Fruit fly (Drosophila melanogaster): ENCODE measurements around the gene Imp.

The Imp gene

DNA sequence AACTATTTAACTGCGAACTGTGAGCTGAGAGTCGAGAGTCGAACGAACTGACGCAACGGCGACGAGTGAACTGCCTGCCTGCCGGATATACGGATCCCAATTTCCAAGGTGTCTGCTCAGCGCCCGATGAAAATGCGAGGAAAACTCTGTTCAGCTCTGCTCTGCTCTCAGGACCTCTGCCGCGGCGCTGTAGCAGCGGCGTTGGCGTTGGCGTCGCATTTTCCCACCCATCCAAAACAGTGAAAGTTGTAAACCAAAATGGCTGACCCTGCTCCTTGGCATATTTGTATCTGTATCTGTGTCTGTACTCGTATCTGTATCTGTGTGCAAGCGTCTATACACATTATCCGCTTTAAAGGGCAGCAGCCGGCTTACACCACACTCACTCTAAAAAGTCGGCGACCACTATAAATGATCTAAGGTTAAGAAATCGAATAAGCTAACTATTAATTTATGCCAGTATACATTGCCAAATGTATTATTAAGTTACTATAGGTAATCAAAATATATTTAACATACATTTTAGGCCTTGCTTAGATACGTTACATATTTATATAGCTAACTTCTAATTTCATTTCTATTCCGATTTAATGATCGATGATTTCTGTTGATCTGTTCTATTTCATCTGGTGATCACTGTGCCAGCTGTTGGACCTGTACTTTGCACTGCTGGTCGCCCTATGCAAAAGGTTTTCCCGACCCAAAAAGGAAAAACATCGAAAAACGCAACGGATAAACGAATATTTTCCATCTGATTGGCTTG is 1.2 kb downstream of the Imp start (continued):
- TF ChIP-seq klu (GFP tag; IDR thresholded peaks at IDR 0.05), result no peak
- no peak for TF ChIP-seq slp2 (GFP tag; optimal IDR thresholded peaks at IDR 0.05)
- TF ChIP-seq Sin3A (optimal IDR thresholded peaks at IDR 0.05), result no peak
- no peak for TF ChIP-seq kay (GFP tag; optimal IDR thresholded peaks at IDR 0.05)
- TF ChIP-seq ro (GFP tag; IDR thresholded peaks at IDR 0.05), result no peak
- TF ChIP-seq ewg (GFP tag; optimal IDR thresholded peaks at IDR 0.05), result peak; percentile 48
- no peak for TF ChIP-seq Rfx (GFP tag; IDR thresholded peaks at IDR 0.05)
- TF ChIP-seq CG4328 (GFP tag; optimal IDR thresholded peaks at IDR 0.05), result peak; percentile 53
- peak; percentile 29; the same call in 1 of the 2 replicates for TF ChIP-seq CG10366 (GFP tag; IDR thresholded peaks at IDR 0.05)
- TF ChIP-seq CG15269 (tag; optimal IDR thresholded peaks at IDR 0.05), result peak; percentile 66
- TF ChIP-seq CG3847 (GFP tag; IDR thresholded peaks at IDR 0.05), result 0 out of 2 replicates have a peak, but pooled peaks have one; percentile 31
- TF ChIP-seq eve (GFP tag; optimal IDR thresholded peaks at IDR 0.05), result peak; percentile 39 to 59
- peak; percentile 76 for TF ChIP-seq CG1603 (tag; optimal IDR thresholded peaks at IDR 0.05)
- TF ChIP-seq shn (GFP tag; optimal IDR thresholded peaks at IDR 0.05), result peak; percentile 44
- no peak for TF ChIP-seq CG34422 (GFP tag; IDR thresholded peaks at IDR 0.05)
- no peak for TF ChIP-seq toy (GFP tag; IDR thresholded peaks at IDR 0.05)
- no peak for TF ChIP-seq Rx (GFP tag; IDR thresholded peaks at IDR 0.05)
- TF ChIP-seq CG8359 (GFP tag; optimal IDR thresholded peaks at IDR 0.05; ENCODE audit: borderline replicate concordance), result peak; percentile 16
- no peak for TF ChIP-seq zf30C (GFP tag; optimal IDR thresholded peaks at IDR 0.05)
- no peak for TF ChIP-seq corto (GFP tag; optimal IDR thresholded peaks at IDR 0.05)
- peak; percentile 82 for TF ChIP-seq CG11504 (tag; optimal IDR thresholded peaks at IDR 0.05)
- peak; percentile 35 for TF ChIP-seq Mad (GFP tag; optimal IDR thresholded peaks at IDR 0.05)
- TF ChIP-seq chn (GFP tag; optimal IDR thresholded peaks at IDR 0.05), result no peak
- TF ChIP-seq CG11695 (GFP tag; IDR thresholded peaks at IDR 0.05), result peak; percentile 53; the same call in 1 of the 3 replicates
- TF ChIP-seq CG12391 (tag; optimal IDR thresholded peaks at IDR 0.05), result peak; percentile 89
- TF ChIP-seq salm (tag; optimal IDR thresholded peaks at IDR 0.05), result peak; percentile 40
- no peak for TF ChIP-seq crol (GFP tag; IDR thresholded peaks at IDR 0.05)
- TF ChIP-seq CrebB (tag; optimal IDR thresholded peaks at IDR 0.05), result peak; percentile 38
- TF ChIP-seq Hey (tag; optimal IDR thresholded peaks at IDR 0.05), result no peak
- peak; percentile 53 for TF ChIP-seq oc (tag; optimal IDR thresholded peaks at IDR 0.05)
- no peak for TF ChIP-seq CG3163 (GFP tag; optimal IDR thresholded peaks at IDR 0.05)
- peak; percentile 64 for TF ChIP-seq Spps (tag; optimal IDR thresholded peaks at IDR 0.05)
- TF ChIP-seq btn (GFP tag; optimal IDR thresholded peaks at IDR 0.05), result no peak
- TF ChIP-seq Deaf1 (tag; optimal IDR thresholded peaks at IDR 0.05), result peak; percentile 27
- peak in 1 of 3 experiments; percentile 93 for TF ChIP-seq lola (GFP tag; optimal IDR thresholded peaks at IDR 0.05)
- TF ChIP-seq B-H1 (GFP tag; IDR thresholded peaks at IDR 0.05), result no peak
- TF ChIP-seq ato (GFP tag; IDR thresholded peaks at IDR 0.05; ENCODE audit: partially characterized antibody), result no peak
- TF ChIP-seq ham (GFP tag; IDR thresholded peaks at IDR 0.05), result no peak
- peak; percentile 71 for TF ChIP-seq CG18476 (GFP tag; optimal IDR thresholded peaks at IDR 0.05)
- TF ChIP-seq psq (GFP tag; optimal IDR thresholded peaks at IDR 0.05), result no peak
- peak; percentile 51 for TF ChIP-seq CG12769 (tag; optimal IDR thresholded peaks at IDR 0.05)
- TF ChIP-seq ac (GFP tag; optimal IDR thresholded peaks at IDR 0.05), result peak; percentile 87
- TF ChIP-seq CG7745 (tag; optimal IDR thresholded peaks at IDR 0.05), result no peak
- no peak for TF ChIP-seq Myb (GFP tag; optimal IDR thresholded peaks at IDR 0.05)
- peak; percentile 78 for TF ChIP-seq Fer1 (GFP tag; optimal IDR thresholded peaks at IDR 0.05)
- TF ChIP-seq al (GFP tag; IDR thresholded peaks at IDR 0.05), result no peak
- TF ChIP-seq yki (optimal IDR thresholded peaks at IDR 0.05), result no peak
- no peak for TF ChIP-seq CG13894 (tag; optimal IDR thresholded peaks at IDR 0.05)
- no peak for TF ChIP-seq CG12236 (GFP tag; optimal IDR thresholded peaks at IDR 0.05)
- peak in 1 of 2 experiments; percentile 9 for TF ChIP-seq Trl (optimal IDR thresholded peaks at IDR 0.05)
- TF ChIP-seq Trl (GFP tag; optimal IDR thresholded peaks at IDR 0.05), result no peak
